Worm (Caenorhabditis elegans) whole organism, young adult: ENCODE data around the gene ceeh-1.
A peak's percentile ranks its signal among the peaks of the same experiment; 100 is the strongest.

Source experiments
- B0035.1 ChIP-seq: sonication (generic microtip); optimal IDR thresholded peaks from 2 replicates; lab custom pipeline; 2016; ENCODE audit warnings: missing genetic modification characterization, mild to moderate bottlenecking, missing compliant biosample characterization, missing genotype, missing genetic modification reagents
- C06A6.2 ChIP-seq: fragments of 200-800 bp; sonication (Bioruptor generic); conservative IDR thresholded peaks from 2 replicates; pipeline ENCODE4 v1.3.6; 2022; ENCODE audit warnings: missing genetic modification characterization, missing compliant biosample characterization
- F10E7.11 ChIP-seq: sonication (generic microtip); optimal IDR thresholded peaks from 2 replicates; lab custom pipeline; 2017; ENCODE audit warnings: mild to moderate bottlenecking, missing genetic modification characterization, moderate library complexity, missing compliant biosample characterization
- F23B12.7 ChIP-seq: sonication (generic microtip); optimal IDR thresholded peaks from 2 replicates; lab custom pipeline; 2017; ENCODE audit warnings: missing genetic modification characterization, mild to moderate bottlenecking, missing compliant biosample characterization, antibody characterized with exemption, moderate library complexity; ENCODE audit not compliant: insufficient read depth
- F33H1.4 ChIP-seq: fragments of 200-800 bp; sonication (Bioruptor generic); IDR thresholded peaks from 2 replicates; pipeline ENCODE4 v1.3.6; 2022; ENCODE audit warnings: missing genetic modification reagents, missing genetic modification characterization, missing compliant biosample characterization
- F39B2.1 ChIP-seq: fragments of 200-800 bp; sonication (Bioruptor generic); IDR thresholded peaks from 2 replicates; pipeline ENCODE4 v1.3.6; 2022; ENCODE audit warnings: missing genetic modification reagents, missing genetic modification characterization, missing compliant biosample characterization
- F57A8.1 ChIP-seq: fragments of 200-800 bp; sonication (Bioruptor generic); optimal IDR thresholded peaks from 2 replicates; lab custom pipeline; 2018; ENCODE audit warnings: mild to moderate bottlenecking, missing genetic modification characterization, moderate library complexity, missing compliant biosample characterization
- F57C9.4 ChIP-seq: sonication (generic microtip); optimal IDR thresholded peaks from 2 replicates; lab custom pipeline; 2017; ENCODE audit warnings: mild to moderate bottlenecking, missing genetic modification characterization, missing compliant biosample characterization
- T07F8.4 ChIP-seq: sonication (generic microtip); optimal IDR thresholded peaks from 2 replicates; lab custom pipeline; 2016; ENCODE audit warnings: mild to moderate bottlenecking, missing genetic modification characterization, moderate library complexity, missing compliant biosample characterization
- T26A5.8 ChIP-seq: sonication (generic microtip); optimal IDR thresholded peaks from 2 replicates; lab custom pipeline; 2016; ENCODE audit warnings: missing genetic modification characterization, missing compliant biosample characterization
- ZK185.1 ChIP-seq: sonication (generic microtip); optimal IDR thresholded peaks from 2 replicates; lab custom pipeline; 2016; ENCODE audit warnings: mild to moderate bottlenecking, missing genetic modification characterization, missing compliant biosample characterization; ENCODE audit not compliant: poor library complexity, severe bottlenecking
- akir-1 ChIP-seq: fragments of 200-800 bp; sonication (Bioruptor generic); optimal IDR thresholded peaks from 2 replicates; lab custom pipeline; 2018; ENCODE audit warnings: mild to moderate bottlenecking, missing genetic modification characterization, moderate library complexity, missing compliant biosample characterization
- ama-1 ChIP-seq, 3 experiments: fragments of 150-350 bp in 1 of 3; sonication (generic microtip) in 2 of 3; optimal IDR thresholded peaks; 2 replicates each; lab custom pipeline; 2014 to 2018; ENCODE audit warnings: missing biosample characterization in 2 of 3, missing genetic modification characterization in 2 of 3, missing genetic modification reagents in 2 of 3
- athp-1 ChIP-seq: sonication (generic microtip); optimal IDR thresholded peaks from 2 replicates; lab custom pipeline; 2017; ENCODE audit warnings: mild to moderate bottlenecking, missing genetic modification characterization, missing compliant biosample characterization
- bed-2 ChIP-seq: fragments of 200-800 bp; sonication (Bioruptor generic); IDR thresholded peaks from 2 replicates; pipeline ENCODE4 v1.3.6; 2022; ENCODE audit warnings: missing genetic modification reagents, missing genetic modification characterization, missing compliant biosample characterization
- ceh-27 ChIP-seq: fragments of 200-800 bp; sonication (Bioruptor generic); optimal IDR thresholded peaks from 2 replicates; lab custom pipeline; 2018; ENCODE audit warnings: mild to moderate bottlenecking, missing genetic modification characterization, moderate library complexity, missing compliant biosample characterization
- ceh-58 ChIP-seq: fragments of 200-800 bp; sonication (Bioruptor generic); IDR thresholded peaks from 2 replicates; pipeline ENCODE4 v1.3.6; 2022; ENCODE audit warnings: missing genetic modification characterization, missing compliant biosample characterization
- ceh-79 ChIP-seq: sonication (generic microtip); optimal IDR thresholded peaks from 2 replicates; lab custom pipeline; 2017; ENCODE audit warnings: mild to moderate bottlenecking, missing genetic modification characterization, missing compliant biosample characterization
- dpl-1 ChIP-seq: fragments of 150-350 bp; optimal IDR thresholded peaks from 2 replicates; lab custom pipeline; 2014; ENCODE audit warnings: missing biosample characterization, missing genetic modification reagents, missing genetic modification characterization
- egrh-3 ChIP-seq: fragments of 200-800 bp; sonication (Bioruptor generic); IDR thresholded peaks from 2 replicates; pipeline ENCODE4 v1.3.6; 2022; ENCODE audit warnings: missing genetic modification reagents, missing genetic modification characterization, missing compliant biosample characterization
- ets-4 ChIP-seq: fragments of 200-800 bp; sonication (Bioruptor generic); optimal IDR thresholded peaks from 2 replicates; lab custom pipeline; 2018; ENCODE audit warnings: mild to moderate bottlenecking, missing genetic modification characterization, missing compliant biosample characterization
- him-1 ChIP-seq: sonication (generic microtip); optimal IDR thresholded peaks from 2 replicates; lab custom pipeline; 2016; ENCODE audit warnings: missing genotype, missing genetic modification reagents, missing genetic modification characterization, missing compliant biosample characterization
- hlh-12 ChIP-seq: sonication (generic microtip); optimal IDR thresholded peaks from 2 replicates; lab custom pipeline; 2016; ENCODE audit warnings: missing genetic modification characterization, missing compliant biosample characterization
- hlh-26 ChIP-seq: fragments of 200-800 bp; sonication (Bioruptor generic); conservative IDR thresholded peaks from 2 replicates; pipeline ENCODE4 v1.3.6; 2022; ENCODE audit warnings: missing genetic modification reagents, missing genetic modification characterization, missing compliant biosample characterization
- let-526 ChIP-seq: fragments of 200-800 bp; sonication (Bioruptor generic); IDR thresholded peaks from 2 replicates; pipeline ENCODE4 v1.3.6; 2022; ENCODE audit warnings: missing genetic modification reagents, missing genetic modification characterization, missing compliant biosample characterization
- lin-35 ChIP-seq, 3 experiments: fragments of 150-350 bp in 2 of 3; sonication (generic microtip) in 1 of 3; optimal IDR thresholded peaks; 2 replicates each; lab custom pipeline; 2014 to 2018; ENCODE audit warnings: missing biosample characterization in 3 of 3, missing genetic modification characterization in 3 of 3, missing genetic modification reagents in 3 of 3
- lin-40 ChIP-seq: sonication (generic microtip); optimal IDR thresholded peaks from 2 replicates; lab custom pipeline; 2016; ENCODE audit warnings: missing genetic modification characterization, mild to moderate bottlenecking, missing compliant biosample characterization, missing genotype, missing genetic modification reagents
- lsl-1 ChIP-seq: fragments of 200-800 bp; sonication (Bioruptor generic); optimal IDR thresholded peaks from 2 replicates; lab custom pipeline; 2018; ENCODE audit warnings: mild to moderate bottlenecking, missing genetic modification characterization, moderate library complexity, missing compliant biosample characterization
- lsy-27 ChIP-seq: sonication (generic microtip); optimal IDR thresholded peaks from 2 replicates; lab custom pipeline; 2017; ENCODE audit warnings: missing genetic modification characterization, mild to moderate bottlenecking, missing compliant biosample characterization, antibody characterized with exemption, missing genotype, borderline replicate concordance; ENCODE audit not compliant: insufficient read depth
- madf-10 ChIP-seq: sonication (generic microtip); optimal IDR thresholded peaks from 2 replicates; lab custom pipeline; 2016; ENCODE audit warnings: mild to moderate bottlenecking, missing genetic modification characterization, missing compliant biosample characterization
- mes-4 ChIP-seq: sonication (generic microtip); optimal IDR thresholded peaks from 2 replicates; lab custom pipeline; 2016; ENCODE audit warnings: missing genotype, missing genetic modification characterization, missing compliant biosample characterization
- nfya-2 ChIP-seq: fragments of 200-800 bp; sonication (Bioruptor generic); IDR thresholded peaks from 2 replicates; pipeline ENCODE4 v1.3.6; 2022; ENCODE audit warnings: missing genetic modification reagents, missing genetic modification characterization, missing compliant biosample characterization
- nhr-120 ChIP-seq: fragments of 200-800 bp; sonication (Bioruptor generic); IDR thresholded peaks from 2 replicates; pipeline ENCODE4 v1.3.6; 2022; ENCODE audit warnings: missing genetic modification characterization, missing compliant biosample characterization
- nhr-179 ChIP-seq: sonication (generic microtip); optimal IDR thresholded peaks from 2 replicates; lab custom pipeline; 2016; ENCODE audit warnings: mild to moderate bottlenecking, missing genetic modification characterization, missing compliant biosample characterization
- nhr-27 ChIP-seq: fragments of 200-800 bp; sonication (Bioruptor generic); optimal IDR thresholded peaks from 2 replicates; lab custom pipeline; 2018; ENCODE audit warnings: mild to moderate bottlenecking, missing genetic modification characterization, moderate library complexity, missing compliant biosample characterization
- nhr-90 ChIP-seq: sonication (generic microtip); optimal IDR thresholded peaks from 2 replicates; lab custom pipeline; 2016; ENCODE audit warnings: missing genotype, mild to moderate bottlenecking, missing genetic modification characterization, missing compliant biosample characterization
- pha-4 ChIP-seq: fragments of 150-350 bp; sonication (generic microtip); optimal IDR thresholded peaks from 2 replicates; lab custom pipeline; 2014; ENCODE audit warnings: missing biosample characterization, missing genetic modification reagents, missing genetic modification characterization
- rcor-1 ChIP-seq: fragments of 200-800 bp; sonication (Bioruptor generic); IDR thresholded peaks from 2 replicates; pipeline ENCODE4 v1.3.6; 2022; ENCODE audit warnings: missing genetic modification reagents, missing genetic modification characterization, missing compliant biosample characterization
- rec-8 ChIP-seq, 2 experiments: sonication (generic microtip); optimal IDR thresholded peaks; 2 replicates each; lab custom pipeline; 2016; ENCODE audit warnings: mild to moderate bottlenecking in 2 of 2, missing genetic modification characterization in 2 of 2, missing genetic modification reagents in 2 of 2, missing genotype in 2 of 2, missing biosample characterization in 1 of 2, missing compliant biosample characterization in 1 of 2, moderate library complexity in 1 of 2
- sdz-38 ChIP-seq: sonication (generic microtip); optimal IDR thresholded peaks from 2 replicates; lab custom pipeline; 2016; ENCODE audit warnings: missing genotype, missing genetic modification characterization, missing compliant biosample characterization
- somi-1 ChIP-seq: fragments of 200-800 bp; sonication (Bioruptor generic); optimal IDR thresholded peaks from 2 replicates; lab custom pipeline; 2018; ENCODE audit warnings: mild to moderate bottlenecking, missing genetic modification characterization, missing compliant biosample characterization
- tbp1 ChIP-seq: fragments of 200-800 bp; sonication (Bioruptor generic); optimal IDR thresholded peaks from 2 replicates; lab custom pipeline; 2018; ENCODE audit warnings: mild to moderate bottlenecking, missing genetic modification characterization, missing compliant biosample characterization
- ztf-25 ChIP-seq: fragments of 200-800 bp; sonication (Bioruptor generic); IDR thresholded peaks from 2 replicates; pipeline ENCODE4 v1.3.6; 2022; ENCODE audit warnings: missing genetic modification reagents, missing genetic modification characterization, missing compliant biosample characterization
- ztf-26 ChIP-seq: sonication (generic microtip); optimal IDR thresholded peaks from 2 replicates; lab custom pipeline; 2017; ENCODE audit warnings: missing genetic modification characterization, missing compliant biosample characterization
- ztf-28 ChIP-seq: fragments of 200-800 bp; sonication (Bioruptor generic); IDR thresholded peaks from 2 replicates; pipeline ENCODE4 v1.3.6; 2022; ENCODE audit warnings: missing genetic modification reagents, missing genetic modification characterization, missing compliant biosample characterization
- ztf-3 ChIP-seq: fragments of 200-800 bp; sonication (Bioruptor generic); optimal IDR thresholded peaks from 2 replicates; lab custom pipeline; 2018; ENCODE audit warnings: mild to moderate bottlenecking, missing genetic modification characterization, missing compliant biosample characterization
- ztf-6 ChIP-seq: fragments of 200-800 bp; sonication (Bioruptor generic); IDR thresholded peaks from 2 replicates; pipeline ENCODE4 v1.3.6; 2022; ENCODE audit warnings: missing genetic modification reagents, missing genetic modification characterization, missing compliant biosample characterization

The ceeh-1 gene

ce11 chrIII:833711-834442 is 1.8 kb upstream of the ceeh-1 start (continued):
- peak; percentile 23 for TF ChIP-seq nhr-27 (tag; lab: Kevin White, UChicago)
- 0 out of 2 replicates have a peak, but pooled peaks have one; percentile 32 for TF ChIP-seq rcor-1 (GFP tag; lab: Robert Waterston, UW)
- no peak for TF ChIP-seq ceh-79 (tag; lab: Kevin White, UChicago)
- no peak for TF ChIP-seq ets-4 (GFP tag; lab: Kevin White, UChicago)
- no peak for TF ChIP-seq lin-35 (GFP tag; optimal IDR thresholded peaks at IDR 0.05; lab: Kevin White, UChicago)
- peak; percentile 53 for TF ChIP-seq tbp1 (GFP tag; lab: Kevin White, UChicago)
- TF ChIP-seq ztf-28 = no peak
- no peak for TF ChIP-seq nfya-2 (GFP tag; lab: Robert Waterston, UW)
- TF ChIP-seq F23B12.7 (tag; lab: Kevin White, UChicago) = peak; percentile 40
- TF ChIP-seq T26A5.8 (tag; lab: Kevin White, UChicago) = no peak
- TF ChIP-seq hlh-26 = no peak
- no peak for TF ChIP-seq ztf-25
- TF ChIP-seq pha-4 (tag; lab: Kevin White, UChicago) = peak; percentile 89
- peak; percentile 8 for TF ChIP-seq B0035.1 (tag; lab: Kevin White, UChicago)
- peak; percentile 78 for TF ChIP-seq ZK185.1 (tag; lab: Kevin White, UChicago)
- TF ChIP-seq lsl-1 (GFP tag; lab: Kevin White, UChicago) = no peak
- TF ChIP-seq him-1 (tag; lab: Kevin White, UChicago) = no peak
- TF ChIP-seq athp-1 (tag; lab: Kevin White, UChicago) = no peak
- no peak for TF ChIP-seq lsy-27 (tag; lab: Kevin White, UChicago)
- peak; percentile 77 for TF ChIP-seq madf-10 (tag; lab: Kevin White, UChicago)
- peak; percentile 79; the same call in 1 of the 2 replicates for TF ChIP-seq ztf-6 (GFP tag; lab: Robert Waterston, UW)
- no peak for TF ChIP-seq T07F8.4 (tag; lab: Kevin White, UChicago)
- TF ChIP-seq nhr-120 (GFP tag; lab: Robert Waterston, UW) = no peak
- TF ChIP-seq bed-2 (GFP tag; lab: Robert Waterston, UW) = no peak
- TF ChIP-seq lin-40 (tag; lab: Kevin White, UChicago) = peak; percentile 89
- TF ChIP-seq nhr-179 = no peak
- TF ChIP-seq somi-1 (GFP tag; lab: Kevin White, UChicago) = peak; percentile 68
- no peak for TF ChIP-seq F10E7.11 (tag; lab: Kevin White, UChicago)
- peak; percentile 89 for TF ChIP-seq ama-1 (optimal IDR thresholded peaks at IDR 0.05; lab: Kevin White, UChicago)
- TF ChIP-seq ama-1 (GFP tag; optimal IDR thresholded peaks at IDR 0.05; lab: Kevin White, UChicago) = peak in 1 of 2 experiments; percentile 37
- peak; percentile 39; the same call in 1 of the 2 replicates for TF ChIP-seq F33H1.4 (GFP tag; lab: Robert Waterston, UW)
- peak; percentile 84 for TF ChIP-seq nhr-90 (tag; lab: Kevin White, UChicago)
- no peak for TF ChIP-seq rec-8 (tag; optimal IDR thresholded peaks at IDR 0.05; lab: Kevin White, UChicago)
- peak; percentile 92 for TF ChIP-seq ztf-26 (tag; lab: Kevin White, UChicago)
- TF ChIP-seq C06A6.2 (GFP tag; lab: Robert Waterston, UW) = peak; percentile 70; the same call in 1 of the 2 replicates
- no peak for TF ChIP-seq F39B2.1
- TF ChIP-seq ceh-58 = no peak
- no peak for TF ChIP-seq F57C9.4 (tag; lab: Kevin White, UChicago)
- no peak for TF ChIP-seq egrh-3 (GFP tag; lab: Robert Waterston, UW)
- peak; percentile 82; the same call in 1 of the 2 replicates for TF ChIP-seq let-526
- TF ChIP-seq sdz-38 (tag; lab: Kevin White, UChicago) = no peak
- no peak for TF ChIP-seq akir-1 (GFP tag; lab: Kevin White, UChicago)
- TF ChIP-seq ceh-27 (GFP tag; lab: Kevin White, UChicago) = peak; percentile 91
- no peak for TF ChIP-seq ztf-3 (GFP tag; lab: Kevin White, UChicago)
- TF ChIP-seq dpl-1 (GFP tag; lab: Kevin White, UChicago) = no peak
- no peak for TF ChIP-seq mes-4 (tag; lab: Kevin White, UChicago)
- TF ChIP-seq hlh-12 (tag; lab: Kevin White, UChicago) = no peak
- TF ChIP-seq F57A8.1 (GFP tag; lab: Kevin White, UChicago) = no peak
